Worm (Caenorhabditis elegans) whole organism, late embryonic: ENCODE data around the gene tag-342.

Experiments
- C08G9.2 ChIP-seq: sonication (generic microtip); optimal IDR thresholded peaks from 2 replicates; lab custom pipeline; 2016; ENCODE audit warnings: mild to moderate bottlenecking, missing genetic modification characterization, moderate library complexity, missing compliant biosample characterization
- Y22D7AL.16 ChIP-seq: sonication (generic microtip); optimal IDR thresholded peaks from 2 replicates; lab custom pipeline; 2016; ENCODE audit warnings: missing genetic modification characterization, missing compliant biosample characterization
- ama-1 ChIP-seq: fragments of 150-350 bp; optimal IDR thresholded peaks from 2 replicates; lab custom pipeline; 2014
- ceh-9 ChIP-seq: sonication (generic microtip); optimal IDR thresholded peaks from 2 replicates; lab custom pipeline; 2016; ENCODE audit warnings: mild to moderate bottlenecking, missing genetic modification characterization, inconsistent platforms, missing compliant biosample characterization
- fkh-6 ChIP-seq: sonication (generic microtip); optimal IDR thresholded peaks from 2 replicates; lab custom pipeline; 2016; ENCODE audit warnings: missing genetic modification characterization, missing compliant biosample characterization
- hlh-30 ChIP-seq: sonication (generic microtip); optimal IDR thresholded peaks from 2 replicates; lab custom pipeline; 2017; ENCODE audit warnings: antibody characterized with exemption, missing genetic modification characterization, missing compliant biosample characterization; ENCODE audit not compliant: insufficient read depth
- hlh-8 ChIP-seq: sonication (generic microtip); optimal IDR thresholded peaks from 2 replicates; lab custom pipeline; 2016; ENCODE audit warnings: missing genotype, missing genetic modification characterization, missing compliant biosample characterization
- nhr-11 ChIP-seq: fragments of 150-350 bp; optimal IDR thresholded peaks from 2 replicates; lab custom pipeline; 2014; ENCODE audit warnings: missing biosample characterization, missing genetic modification characterization
- rnt-1 ChIP-seq: sonication (generic microtip); optimal IDR thresholded peaks from 2 replicates; lab custom pipeline; 2016; ENCODE audit warnings: missing genetic modification characterization, missing compliant biosample characterization
- unc-42 ChIP-seq: sonication (generic microtip); optimal IDR thresholded peaks from 2 replicates; lab custom pipeline; 2016; ENCODE audit warnings: missing genotype, missing genetic modification characterization, missing compliant biosample characterization

ce11 chrIII:9439399-9439798 lies 28.6 kb upstream of the tag-342 start, which contains the start of gene F54C8.1:
- TF ChIP-seq C08G9.2 (tag; lab: Kevin White, UChicago) (no peak), nhr-11 (tag; lab: Kevin White, UChicago) (no peak), hlh-30 (no peak), rnt-1 (no peak), fkh-6 (no peak), Y22D7AL.16 (tag; lab: Kevin White, UChicago) (no peak), hlh-8 (tag; lab: Kevin White, UChicago) (no peak), ama-1 (lab: Kevin White, UChicago) (no peak), unc-42 (tag; lab: Kevin White, UChicago) (no peak), ceh-9 (tag; lab: Kevin White, UChicago) (no peak)
